Worm (Caenorhabditis elegans) whole organism, mixed stage, embryonic: Measurements from ENCODE around the gene F58H1.2.

ENCODE experiments used
- nhr-237 ChIP-seq: fragments of 150-350 bp; optimal IDR thresholded peaks from 2 replicates; lab custom pipeline; 2014; ENCODE audit warnings: missing biosample characterization, missing genetic modification characterization
- nhr-28 ChIP-seq: fragments of 150-350 bp; optimal IDR thresholded peaks from 2 replicates; lab custom pipeline; 2014; ENCODE audit warnings: missing biosample characterization, missing genetic modification characterization
- nhr-76 ChIP-seq: sonication (generic microtip); optimal IDR thresholded peaks from 2 replicates; lab custom pipeline; 2017; ENCODE audit warnings: missing biosample characterization, missing genetic modification characterization

- TF ChIP-seq nhr-237 (tag; lab: Kevin White, UChicago) (no peak), nhr-76 (tag; lab: Kevin White, UChicago) (no peak), nhr-28 (tag; lab: Kevin White, UChicago) (no peak)
These were observed 20.7 kb downstream of the F58H1.2 start for ce11 chrV:11949509-11950117.
